Worm (Caenorhabditis elegans) whole organism, L2 larva: ENCODE results near the gene efa-6.

Source experiments
- C34F6.9 ChIP-seq: fragments of 150-350 bp; optimal IDR thresholded peaks from 2 replicates; lab custom pipeline; 2014; ENCODE audit warnings: missing biosample characterization, missing genetic modification characterization
- F13H6.1 ChIP-seq: sonication (generic microtip); optimal IDR thresholded peaks from 2 replicates; lab custom pipeline; 2016; ENCODE audit warnings: missing genetic modification characterization, missing compliant biosample characterization
- Y55F3AM.14 ChIP-seq: fragments of 200-800 bp; sonication (Bioruptor generic); optimal IDR thresholded peaks from 2 replicates; lab custom pipeline; 2018; ENCODE audit warnings: mild to moderate bottlenecking, missing genetic modification characterization, missing compliant biosample characterization
- ZK546.5 ChIP-seq: sonication (generic microtip); optimal IDR thresholded peaks from 2 replicates; lab custom pipeline; 2017; ENCODE audit warnings: missing biosample characterization, missing genetic modification characterization
- alr-1 ChIP-seq: fragments of 150-350 bp; optimal IDR thresholded peaks from 2 replicates; lab custom pipeline; 2014; ENCODE audit warnings: missing biosample characterization, missing genetic modification characterization
- aly-2 ChIP-seq: fragments of 150-350 bp; optimal IDR thresholded peaks from 2 replicates; lab custom pipeline; 2014; ENCODE audit warnings: missing biosample characterization, missing genetic modification characterization
- ama-1 ChIP-seq: fragments of 150-350 bp; optimal IDR thresholded peaks from 2 replicates; lab custom pipeline; 2018; ENCODE audit warnings: inconsistent platforms
- ceh-16 ChIP-seq: fragments of 150-350 bp; optimal IDR thresholded peaks from 2 replicates; lab custom pipeline; 2014; ENCODE audit warnings: missing biosample characterization, missing genetic modification characterization
- ceh-82 ChIP-seq: fragments of 150-350 bp; optimal IDR thresholded peaks from 2 replicates; lab custom pipeline; 2014; ENCODE audit warnings: missing biosample characterization, missing genetic modification characterization
- crh-2 ChIP-seq: sonication (generic microtip); optimal IDR thresholded peaks from 2 replicates; lab custom pipeline; 2017; ENCODE audit warnings: missing biosample characterization, missing genetic modification characterization
- dmd-4 ChIP-seq: sonication (generic microtip); optimal IDR thresholded peaks from 2 replicates; lab custom pipeline; 2017; ENCODE audit warnings: missing biosample characterization, missing genetic modification characterization
- egl-27 ChIP-seq: sonication (generic microtip); optimal IDR thresholded peaks from 3 replicates; lab custom pipeline; 2017; ENCODE audit warnings: missing biosample characterization, missing genetic modification reagents, missing genetic modification characterization
- elt-1 ChIP-seq: fragments of 150-350 bp; optimal IDR thresholded peaks from 2 replicates; lab custom pipeline; 2014; ENCODE audit warnings: missing biosample characterization, missing genetic modification characterization
- elt-3 ChIP-seq: sonication (generic microtip); optimal IDR thresholded peaks from 2 replicates; lab custom pipeline; 2017; ENCODE audit warnings: missing biosample characterization, missing genetic modification characterization
- fos-1 ChIP-seq: fragments of 150-350 bp; optimal IDR thresholded peaks from 2 replicates; lab custom pipeline; 2014; ENCODE audit warnings: missing biosample characterization, missing genetic modification characterization
- gmeb-1 ChIP-seq: fragments of 150-350 bp; optimal IDR thresholded peaks from 2 replicates; lab custom pipeline; 2014; ENCODE audit warnings: missing biosample characterization, missing genetic modification characterization
- lin-11 ChIP-seq: fragments of 150-350 bp; sonication (generic microtip); optimal IDR thresholded peaks from 2 replicates; lab custom pipeline; 2014; ENCODE audit warnings: missing biosample characterization, missing genetic modification characterization, inconsistent platforms, mixed read lengths
- lin-39 ChIP-seq: fragments of 150-350 bp; optimal IDR thresholded peaks from 2 replicates; lab custom pipeline; 2014; ENCODE audit warnings: missing biosample characterization, missing genetic modification reagents, missing genetic modification characterization
- lsy-2 ChIP-seq, 2 experiments: fragments of 150-350 bp in 1 of 2; sonication (generic microtip) in 1 of 2; optimal IDR thresholded peaks; 2 replicates each; lab custom pipeline; 2014 to 2017; ENCODE audit warnings: missing biosample characterization in 2 of 2, missing genetic modification characterization in 2 of 2
- mab-5 ChIP-seq: fragments of 150-350 bp; optimal IDR thresholded peaks from 2 replicates; lab custom pipeline; 2014; ENCODE audit warnings: missing biosample characterization, missing genetic modification characterization
- mbf-1 ChIP-seq: sonication (generic microtip); optimal IDR thresholded peaks from 2 replicates; lab custom pipeline; 2017; ENCODE audit warnings: missing biosample characterization, missing genetic modification characterization
- nhr-11 ChIP-seq: fragments of 150-350 bp; optimal IDR thresholded peaks from 2 replicates; lab custom pipeline; 2014; ENCODE audit warnings: missing biosample characterization, missing genetic modification characterization
- nhr-129 ChIP-seq: fragments of 150-350 bp; optimal IDR thresholded peaks from 2 replicates; lab custom pipeline; 2014; ENCODE audit warnings: missing biosample characterization, missing genetic modification characterization
- nhr-21 ChIP-seq: fragments of 150-350 bp; optimal IDR thresholded peaks from 2 replicates; lab custom pipeline; 2014; ENCODE audit warnings: missing biosample characterization, missing genetic modification characterization
- peb-1 ChIP-seq: fragments of 150-350 bp; optimal IDR thresholded peaks from 2 replicates; lab custom pipeline; 2014; ENCODE audit warnings: missing biosample characterization, missing genetic modification characterization
- sem-4 ChIP-seq: fragments of 150-350 bp; optimal IDR thresholded peaks from 2 replicates; lab custom pipeline; 2014; ENCODE audit warnings: missing biosample characterization, missing genetic modification reagents, missing genetic modification characterization
- skn-1 ChIP-seq: sonication (generic microtip); optimal IDR thresholded peaks from 2 replicates; lab custom pipeline; 2017; ENCODE audit warnings: missing biosample characterization, missing genetic modification characterization
- sma-9 ChIP-seq, 2 experiments: fragments of 150-350 bp in 1 of 2; sonication (generic microtip) in 1 of 2; optimal IDR thresholded peaks; 2 replicates each; lab custom pipeline; 2014 to 2016; ENCODE audit warnings: missing genetic modification characterization in 2 of 2, mild to moderate bottlenecking in 1 of 2, missing biosample characterization in 1 of 2, missing compliant biosample characterization in 1 of 2, missing genetic modification reagents in 1 of 2, moderate library complexity in 1 of 2
- snpc-4 ChIP-seq: fragments of 150-350 bp; optimal IDR thresholded peaks from 2 replicates; lab custom pipeline; 2014; ENCODE audit warnings: missing biosample characterization, missing genetic modification characterization
- unc-55 ChIP-seq: fragments of 150-350 bp; sonication (generic microtip); optimal IDR thresholded peaks from 3 replicates; lab custom pipeline; 2014; ENCODE audit warnings: missing biosample characterization, missing genetic modification reagents, missing genetic modification characterization
- zag-1 ChIP-seq: fragments of 150-350 bp; optimal IDR thresholded peaks from 2 replicates; lab custom pipeline; 2014; ENCODE audit warnings: missing biosample characterization, missing genetic modification characterization
- ztf-1 ChIP-seq: fragments of 200-800 bp; sonication (Bioruptor generic); conservative IDR thresholded peaks from 2 replicates; pipeline ENCODE4 v1.3.6; 2022; ENCODE audit warnings: missing genetic modification characterization, missing compliant biosample characterization
- ztf-11 ChIP-seq: sonication (generic microtip); optimal IDR thresholded peaks from 2 replicates; lab custom pipeline; 2017; ENCODE audit warnings: missing biosample characterization, missing genetic modification characterization

efa-6 gene

ce11 chrIV:12620921-12621320 lies 6.4 kb upstream of the efa-6 start:
- TF ChIP-seq ceh-82 (no peak), nhr-11 (no peak), ztf-1 (GFP tag; lab: Robert Waterston, UW) (no peak), fos-1 (tag; lab: Kevin White, UChicago) (no peak), gmeb-1 (tag; lab: Kevin White, UChicago) (no peak), egl-27 (no peak), F13H6.1 (tag; lab: Kevin White, UChicago) (no peak), zag-1 (tag; lab: Kevin White, UChicago) (no peak)

ce11 chrIV:12618877-12619276 lies 4.4 kb upstream of the efa-6 start:
- TF ChIP-seq F13H6.1 (tag; lab: Kevin White, UChicago) (no peak), dmd-4 (tag; lab: Kevin White, UChicago) (no peak), ama-1 (lab: Kevin White, UChicago) (no peak), sma-9 (GFP tag; optimal IDR thresholded peaks at IDR 0.05; lab: Kevin White, UChicago) (no peak), sma-9 (tag; optimal IDR thresholded peaks at IDR 0.05; lab: Kevin White, UChicago) (no peak), mab-5 (tag; lab: Kevin White, UChicago) (no peak)

- TF ChIP-seq ceh-16 (no peak), gmeb-1 (tag; lab: Kevin White, UChicago) (no peak), sem-4 (tag; lab: Kevin White, UChicago) (no peak), nhr-21 (tag; lab: Kevin White, UChicago) (no peak), C34F6.9 (tag; lab: Kevin White, UChicago) (no peak), fos-1 (tag; lab: Kevin White, UChicago) (no peak)
These were observed 3.4 kb upstream of the efa-6 start for ce11 chrIV:12617934-12618333.

- peak; percentile 27 for TF ChIP-seq sma-9 (GFP tag; optimal IDR thresholded peaks at IDR 0.05; lab: Kevin White, UChicago)
- TF ChIP-seq sma-9 (tag; optimal IDR thresholded peaks at IDR 0.05; lab: Kevin White, UChicago): no peak
- peak; percentile 26 for TF ChIP-seq unc-55 (GFP tag; lab: Kevin White, UChicago)
- no peak for TF ChIP-seq Y55F3AM.14 (GFP tag; lab: Kevin White, UChicago)
- no peak for TF ChIP-seq lin-39 (tag; lab: Kevin White, UChicago)
These were observed 2.6 kb upstream of the efa-6 start for ce11 chrIV:12616943-12617689.

- TF ChIP-seq crh-2 (tag; lab: Kevin White, UChicago): no peak
- TF ChIP-seq sem-4 (tag; lab: Kevin White, UChicago): no peak
- peak; percentile 17 for TF ChIP-seq C34F6.9 (tag; lab: Kevin White, UChicago)
- TF ChIP-seq nhr-129: peak; percentile 33
- TF ChIP-seq ceh-16: no peak
- peak; percentile 27 for TF ChIP-seq F13H6.1 (tag; lab: Kevin White, UChicago)
These were observed 710 bp upstream of the efa-6 start for ce11 chrIV:12615122-12615745.

ce11 chrIV:12605401-12605800 lies 9.1 kb downstream of the efa-6 start, which contains the start of gene Y55D9A.2:
Y55D9A.2 (minus strand) TSS chrIV:12605431.
- TF ChIP-seq ztf-11 (tag; lab: Kevin White, UChicago) (no peak), lsy-2 (tag; optimal IDR thresholded peaks at IDR 0.05; lab: Kevin White, UChicago) (peak in 1 of 2 experiments; percentile 67), C34F6.9 (tag; lab: Kevin White, UChicago) (peak; percentile 50), zag-1 (tag; lab: Kevin White, UChicago) (no peak), peb-1 (tag; lab: Kevin White, UChicago) (no peak), Y55F3AM.14 (GFP tag; lab: Kevin White, UChicago) (no peak), mbf-1 (tag; lab: Kevin White, UChicago) (no peak), F13H6.1 (tag; lab: Kevin White, UChicago) (no peak), skn-1 (no peak), egl-27 (no peak), snpc-4 (tag; lab: Kevin White, UChicago) (no peak), alr-1 (tag; lab: Kevin White, UChicago) (no peak), ZK546.5 (tag; lab: Kevin White, UChicago) (no peak), aly-2 (no peak), gmeb-1 (tag; lab: Kevin White, UChicago) (peak; percentile 63), nhr-11 (no peak), elt-1 (tag; lab: Kevin White, UChicago) (no peak), mab-5 (tag; lab: Kevin White, UChicago) (no peak), fos-1 (tag; lab: Kevin White, UChicago) (peak; percentile 29), dmd-4 (tag; lab: Kevin White, UChicago) (no peak), nhr-129 (no peak), unc-55 (GFP tag; lab: Kevin White, UChicago) (peak; percentile 46), ceh-82 (no peak), ztf-1 (GFP tag; lab: Robert Waterston, UW) (no peak), ceh-16 (no peak), elt-3 (tag; lab: Kevin White, UChicago) (no peak), lin-11 (tag; lab: Kevin White, UChicago) (no peak)
